Worm (Caenorhabditis elegans): ENCODE results near the gene rpb-4.

- TF ChIP-seq aptf-2 (GFP tag; conservative IDR thresholded peaks at IDR 0.05) = no peak
- TF ChIP-seq hlh-26 (GFP tag; conservative IDR thresholded peaks at IDR 0.05) = no peak
- TF ChIP-seq lin-35 (GFP tag; optimal IDR thresholded peaks at IDR 0.05) = no peak
- no peak for TF ChIP-seq ceh-79 (tag; optimal IDR thresholded peaks at IDR 0.05)
- TF ChIP-seq lir-1 (GFP tag; conservative IDR thresholded peaks at IDR 0.05) = no peak
- no peak for TF ChIP-seq ama-1 (optimal IDR thresholded peaks at IDR 0.05)
- TF ChIP-seq ama-1 (GFP tag; optimal IDR thresholded peaks at IDR 0.05) = no peak
- TF ChIP-seq ceh-40 (GFP tag; IDR thresholded peaks at IDR 0.05) = no peak
- no peak for TF ChIP-seq unc-62 (GFP tag; optimal IDR thresholded peaks at IDR 0.05)
- TF ChIP-seq rpc-1 (optimal IDR thresholded peaks at IDR 0.05) = no peak
- no peak for TF ChIP-seq rpc-1 (tag; optimal IDR thresholded peaks at IDR 0.05)
- TF ChIP-seq C06A6.2 (GFP tag; conservative IDR thresholded peaks at IDR 0.05) = no peak
Observed at ce11 chrII:7413275-7413674, 39.0 kb downstream of the rpb-4 start.

All from whole organism, young adult.